Worm (Caenorhabditis elegans) whole organism, L2 larva: Measurements from ENCODE around the gene fbxc-20.

Source experiments
- aly-2 ChIP-seq: fragments of 150-350 bp; optimal IDR thresholded peaks from 2 replicates; lab custom pipeline; 2014; ENCODE audit warnings: missing biosample characterization, missing genetic modification characterization
- ama-1 ChIP-seq: fragments of 150-350 bp; optimal IDR thresholded peaks from 2 replicates; lab custom pipeline; 2018; ENCODE audit warnings: inconsistent platforms
- egl-27 ChIP-seq: sonication (generic microtip); optimal IDR thresholded peaks from 3 replicates; lab custom pipeline; 2017; ENCODE audit warnings: missing biosample characterization, missing genetic modification reagents, missing genetic modification characterization
- lin-11 ChIP-seq: fragments of 150-350 bp; sonication (generic microtip); optimal IDR thresholded peaks from 2 replicates; lab custom pipeline; 2014; ENCODE audit warnings: missing biosample characterization, missing genetic modification characterization, inconsistent platforms, mixed read lengths
- lin-39 ChIP-seq: fragments of 150-350 bp; optimal IDR thresholded peaks from 2 replicates; lab custom pipeline; 2014; ENCODE audit warnings: missing biosample characterization, missing genetic modification reagents, missing genetic modification characterization
- mdl-1 ChIP-seq, 2 experiments: fragments of 150-350 bp in 1 of 2; sonication (generic microtip) in 1 of 2; optimal IDR thresholded peaks; 2 replicates each; lab custom pipeline; 2017; ENCODE audit warnings: missing biosample characterization in 2 of 2, missing genetic modification characterization in 2 of 2
- nhr-11 ChIP-seq: fragments of 150-350 bp; optimal IDR thresholded peaks from 2 replicates; lab custom pipeline; 2014; ENCODE audit warnings: missing biosample characterization, missing genetic modification characterization
- nhr-12 ChIP-seq: fragments of 150-350 bp; optimal IDR thresholded peaks from 2 replicates; lab custom pipeline; 2014; ENCODE audit warnings: missing biosample characterization, missing genetic modification characterization
- nhr-23 ChIP-seq: fragments of 150-350 bp; optimal IDR thresholded peaks from 2 replicates; lab custom pipeline; 2014; ENCODE audit warnings: missing biosample characterization, missing genetic modification reagents, missing genetic modification characterization
- nhr-77 ChIP-seq: fragments of 150-350 bp; optimal IDR thresholded peaks from 2 replicates; lab custom pipeline; 2014; ENCODE audit warnings: missing biosample characterization, missing genetic modification characterization
- unc-39 ChIP-seq: fragments of 150-350 bp; optimal IDR thresholded peaks from 2 replicates; lab custom pipeline; 2014; ENCODE audit warnings: missing biosample characterization, missing genetic modification characterization
- unc-62 ChIP-seq: fragments of 150-350 bp; optimal IDR thresholded peaks from 2 replicates; lab custom pipeline; 2014; ENCODE audit warnings: missing biosample characterization, missing genetic modification reagents, missing genetic modification characterization
- zag-1 ChIP-seq: fragments of 150-350 bp; optimal IDR thresholded peaks from 2 replicates; lab custom pipeline; 2014; ENCODE audit warnings: missing biosample characterization, missing genetic modification characterization
- ztf-4 ChIP-seq: fragments of 150-350 bp; optimal IDR thresholded peaks from 2 replicates; lab custom pipeline; 2014; ENCODE audit warnings: missing biosample characterization, missing genetic modification characterization

- TF ChIP-seq lin-11 (no peak), mdl-1 (tag; optimal IDR thresholded peaks at IDR 0.05; lab: Kevin White, UChicago) (no peak), nhr-77 (no peak), egl-27 (tag; lab: Kevin White, UChicago) (no peak), nhr-11 (no peak), zag-1 (tag; lab: Kevin White, UChicago) (no peak), lin-39 (tag; lab: Kevin White, UChicago) (no peak), unc-62 (GFP tag; lab: Kevin White, UChicago) (no peak), unc-39 (no peak), nhr-12 (no peak), nhr-23 (no peak), aly-2 (tag; lab: Kevin White, UChicago) (no peak), ama-1 (lab: Kevin White, UChicago) (no peak), ztf-4 (tag; lab: Kevin White, UChicago) (no peak)
These were observed 28.1 kb upstream of the fbxc-20 start, which contains the start of gene F16G10.10 for ce11 chrII:2390884-2391283.
